Worm (Caenorhabditis elegans): ENCODE data around the gene slc-36.5.
A peak's percentile ranks its signal among the peaks of the same experiment; 100 is the strongest.

The slc-36.5 gene

DNA sequence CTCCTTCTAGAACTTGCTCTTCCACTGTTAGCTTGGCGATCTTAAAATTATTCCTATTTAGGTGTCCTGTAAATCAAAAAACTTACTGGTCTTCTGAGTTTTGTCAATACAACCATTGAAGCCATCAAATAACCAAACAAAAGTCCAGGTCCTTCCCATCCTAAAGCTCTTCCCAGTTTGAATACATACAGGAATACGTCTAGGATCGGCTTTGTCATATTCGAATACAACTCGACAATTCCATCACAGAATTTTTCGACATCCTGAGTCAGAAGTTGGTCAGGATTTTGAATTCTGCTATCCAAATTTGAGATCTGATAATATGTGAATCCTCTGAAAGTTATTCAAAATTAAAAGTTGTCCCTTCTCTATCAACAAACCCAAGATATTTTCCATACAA, 5.5 kb upstream of the slc-36.5 start:
- no peak for TF ChIP-seq sem-2 (GFP tag; optimal IDR thresholded peaks at IDR 0.05)
- no peak for TF ChIP-seq zip-8 (tag; optimal IDR thresholded peaks at IDR 0.05)
- TF ChIP-seq tbx-8 (GFP tag; optimal IDR thresholded peaks at IDR 0.05): no peak
- TF ChIP-seq mls-2 (tag; optimal IDR thresholded peaks at IDR 0.05): no peak
- TF ChIP-seq nhr-76 (tag; optimal IDR thresholded peaks at IDR 0.05): no peak
- TF ChIP-seq blmp-1 (tag; optimal IDR thresholded peaks at IDR 0.05): no peak
- TF ChIP-seq lsy-2 (tag; optimal IDR thresholded peaks at IDR 0.05): no peak
- no peak for TF ChIP-seq nhr-237 (tag; optimal IDR thresholded peaks at IDR 0.05)
- TF ChIP-seq nhr-28 (tag; optimal IDR thresholded peaks at IDR 0.05): no peak
- TF ChIP-seq drap-1 (GFP tag; optimal IDR thresholded peaks at IDR 0.05): no peak
- no peak for TF ChIP-seq mab-5 (tag; optimal IDR thresholded peaks at IDR 0.05)
- TF ChIP-seq cnd-1 (tag; optimal IDR thresholded peaks at IDR 0.05): no peak
- TF ChIP-seq unc-62 (GFP tag; optimal IDR thresholded peaks at IDR 0.05): no peak
- TF ChIP-seq unc-120 (tag; optimal IDR thresholded peaks at IDR 0.05; ENCODE audit: poor library complexity, severe bottlenecking): no peak
- no peak for TF ChIP-seq flh-1 (GFP tag; optimal IDR thresholded peaks at IDR 0.05)
- TF ChIP-seq mep-1 (tag; optimal IDR thresholded peaks at IDR 0.05): no peak
- no peak for TF ChIP-seq M03D4.4 (tag; optimal IDR thresholded peaks at IDR 0.05)
- TF ChIP-seq ham-2 (GFP tag; optimal IDR thresholded peaks at IDR 0.05): no peak
- TF ChIP-seq bed-3 (GFP tag; optimal IDR thresholded peaks at IDR 0.05): no peak

DNA sequence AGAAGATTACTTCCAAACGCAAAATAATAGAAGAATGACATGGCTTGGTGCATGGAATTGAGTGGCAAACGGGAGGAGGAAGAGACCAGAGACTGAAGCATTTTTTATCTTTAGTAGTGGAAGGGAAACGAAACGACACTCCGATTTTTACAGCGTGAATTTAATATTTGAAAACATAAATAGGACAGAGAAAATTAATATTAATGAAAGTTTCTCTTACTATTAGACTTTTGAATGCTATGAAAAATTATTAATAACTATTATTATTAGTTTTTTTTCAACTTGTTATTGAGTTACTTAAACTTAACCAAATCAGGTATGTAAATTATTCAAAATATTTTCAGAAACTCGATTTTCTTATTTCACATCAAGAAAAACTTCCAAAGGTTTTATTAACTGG, 3.2 kb upstream of the slc-36.5 start, which contains the start of gene C44B7.7:
Gene C44B7.7, minus strand, starts transcription at position 101 of the 400 bp plus-strand sequence.
- TF ChIP-seq drap-1 (GFP tag; optimal IDR thresholded peaks at IDR 0.05): no peak

DNA sequence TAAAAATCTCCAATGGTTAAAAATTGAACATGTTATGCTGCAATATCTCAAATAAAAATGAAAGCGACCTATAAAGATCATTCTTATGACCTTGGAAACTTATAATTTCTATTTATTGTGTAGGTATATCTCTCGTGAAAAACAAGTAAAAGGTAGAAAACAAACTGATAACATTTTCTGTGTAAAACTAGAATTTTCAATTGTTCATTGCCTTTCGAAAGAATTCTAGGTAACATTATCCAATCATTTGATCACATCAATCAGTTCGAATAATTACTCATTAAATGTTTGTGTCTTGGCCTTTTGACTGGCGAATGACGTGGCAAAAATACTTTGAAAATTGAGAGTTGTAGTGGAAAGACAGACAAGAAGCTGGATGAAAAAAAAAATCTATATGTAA, 1.0 kb upstream of the slc-36.5 start:
- TF ChIP-seq mep-1 (tag; optimal IDR thresholded peaks at IDR 0.05): no peak
- no peak for TF ChIP-seq drap-1 (GFP tag; optimal IDR thresholded peaks at IDR 0.05)
- no peak for TF ChIP-seq snpc-4 (tag; optimal IDR thresholded peaks at IDR 0.05)
- TF ChIP-seq pha-4 (tag; optimal IDR thresholded peaks at IDR 0.05): no peak
- no peak for TF ChIP-seq lin-32 (GFP tag; optimal IDR thresholded peaks at IDR 0.05)
- TF ChIP-seq sem-2 (GFP tag; optimal IDR thresholded peaks at IDR 0.05): no peak
- no peak for TF ChIP-seq ztf-11 (tag; optimal IDR thresholded peaks at IDR 0.05)
- TF ChIP-seq bed-3 (GFP tag; optimal IDR thresholded peaks at IDR 0.05): no peak
- no peak for TF ChIP-seq unc-62 (GFP tag; optimal IDR thresholded peaks at IDR 0.05)
- no peak for TF ChIP-seq nhr-28 (tag; optimal IDR thresholded peaks at IDR 0.05)
- no peak for TF ChIP-seq lin-13 (tag; optimal IDR thresholded peaks at IDR 0.05)

DNA sequence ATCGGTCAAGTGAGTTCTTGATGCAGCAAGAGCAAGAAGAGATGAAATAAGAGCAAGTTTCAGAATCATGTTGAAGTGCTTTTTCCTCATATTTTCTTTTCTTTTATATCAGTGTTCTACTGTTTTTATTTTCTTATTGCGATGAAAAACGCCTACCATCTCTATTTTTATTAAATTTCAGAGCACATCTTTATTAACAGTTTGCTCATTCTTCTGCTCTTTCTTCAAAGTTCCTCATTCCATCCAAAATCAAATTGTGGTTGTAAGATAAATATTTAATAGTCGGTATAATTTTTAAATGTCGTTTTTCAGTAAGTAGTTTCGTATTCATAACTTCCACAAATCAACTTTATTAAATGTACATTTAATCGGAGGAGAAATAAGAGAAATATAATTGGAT, 4.4 kb downstream of the slc-36.5 start, which contains the start of gene C44B7.5:
Gene C44B7.5, minus strand, starts transcription at position 101 of the 400 bp plus-strand sequence.
- TF ChIP-seq ham-2 (GFP tag; optimal IDR thresholded peaks at IDR 0.05): no peak
- no peak for TF ChIP-seq nhr-76 (tag; optimal IDR thresholded peaks at IDR 0.05)
- no peak for TF ChIP-seq M03D4.4 (tag; optimal IDR thresholded peaks at IDR 0.05)
- TF ChIP-seq nhr-2 (tag; optimal IDR thresholded peaks at IDR 0.05): no peak
- TF ChIP-seq elt-3 (tag; optimal IDR thresholded peaks at IDR 0.05): no peak
- TF ChIP-seq unc-39 (tag; optimal IDR thresholded peaks at IDR 0.05): no peak
- no peak for TF ChIP-seq ceh-39 (tag; optimal IDR thresholded peaks at IDR 0.05)
- TF ChIP-seq elt-1 (tag; optimal IDR thresholded peaks at IDR 0.05; ENCODE audit: borderline replicate concordance, insufficient read depth): no peak
- TF ChIP-seq tbx-8 (GFP tag; optimal IDR thresholded peaks at IDR 0.05): no peak

DNA sequence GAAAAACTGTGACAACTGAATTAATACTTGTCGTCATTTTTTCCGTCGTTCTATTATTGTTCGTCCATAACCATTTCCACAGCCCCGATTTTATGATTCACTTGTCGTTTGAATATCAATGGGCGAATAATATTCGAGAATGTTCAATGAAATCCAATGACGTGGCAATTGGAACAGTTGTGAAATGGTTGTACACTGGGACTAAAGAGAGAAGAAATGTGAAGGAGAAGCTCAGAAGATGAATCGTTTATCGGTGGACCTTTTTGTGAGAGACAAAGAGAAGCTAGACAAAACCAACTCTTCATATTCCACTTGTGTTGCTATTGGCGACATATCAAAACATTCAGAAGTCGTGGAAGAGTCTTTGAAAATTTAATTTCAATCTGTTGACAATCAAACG, 6.1 kb downstream of the slc-36.5 start, which contains the start of gene clhm-1:
Gene clhm-1, minus strand, starts transcription at position 207 of the 400 bp plus-strand sequence.
- no peak for TF ChIP-seq elt-1 (tag; optimal IDR thresholded peaks at IDR 0.05; ENCODE audit: borderline replicate concordance, insufficient read depth)
- peak; percentile 62 for TF ChIP-seq hlh-1 (tag; optimal IDR thresholded peaks at IDR 0.05)
- TF ChIP-seq ceh-83 (GFP tag; optimal IDR thresholded peaks at IDR 0.05): no peak
- TF ChIP-seq drap-1 (GFP tag; optimal IDR thresholded peaks at IDR 0.05): no peak

ce11 chrII:6863652-6864051, 13.2 kb downstream of the slc-36.5 start, which contains the start of gene aff-1:
Gene aff-1, minus strand, starts transcription at chrII:6863752.
- TF ChIP-seq ham-2 (GFP tag; optimal IDR thresholded peaks at IDR 0.05): no peak
- TF ChIP-seq ceh-39 (tag; optimal IDR thresholded peaks at IDR 0.05): no peak
- no peak for TF ChIP-seq lin-13 (tag; optimal IDR thresholded peaks at IDR 0.05)
- no peak for TF ChIP-seq snpc-4 (tag; optimal IDR thresholded peaks at IDR 0.05)
- no peak for TF ChIP-seq bed-3 (GFP tag; optimal IDR thresholded peaks at IDR 0.05)
